Fruit fly (Drosophila melanogaster) whole organism, embryonic: ENCODE data around the gene Cyp12a5.
A peak's percentile ranks its signal among the peaks of the same experiment; 100 is the strongest.

ENCODE experiments used
- Ada2b ChIP-seq: fragments of 200-800 bp; sonication (Bioruptor generic); IDR thresholded peaks from 2 replicates; pipeline ENCODE4 v1.3.6; 2022; ENCODE audit warnings: missing biosample characterization, missing genetic modification characterization
- B-H1 ChIP-seq: fragments of 200-800 bp; sonication (Bioruptor generic); IDR thresholded peaks from 3 replicates; pipeline ENCODE4 v1.3.6; 2022; ENCODE audit warnings: missing biosample characterization, missing genetic modification characterization
- BtbVII ChIP-seq: fragments of 200-800 bp; sonication (Bioruptor generic); optimal IDR thresholded peaks from 3 replicates; lab custom pipeline; 2017; ENCODE audit warnings: missing biosample characterization, mild to moderate bottlenecking, missing genetic modification characterization
- Bteb2 ChIP-seq: fragments of 200-800 bp; sonication (Bioruptor generic); optimal IDR thresholded peaks from 2 replicates; lab custom pipeline; 2016; ENCODE audit warnings: missing biosample characterization, missing genetic modification characterization
- CG10209 ChIP-seq: fragments of 200-800 bp; sonication (Bioruptor generic); optimal IDR thresholded peaks from 3 replicates; lab custom pipeline; 2017; ENCODE audit warnings: missing biosample characterization, mild to moderate bottlenecking, missing genetic modification characterization, missing genetic modification reagents
- CG11456 ChIP-seq: fragments of 200-800 bp; sonication (Bioruptor generic); IDR thresholded peaks from 3 replicates; pipeline ENCODE4 v1.3.6; 2022; ENCODE audit warnings: missing biosample characterization, missing genetic modification characterization
- CG1233 ChIP-seq: fragments of 200-800 bp; sonication (Bioruptor generic); optimal IDR thresholded peaks from 4 replicates; lab custom pipeline; 2018; ENCODE audit warnings: missing biosample characterization, mild to moderate bottlenecking, missing genetic modification characterization
- CG14965 ChIP-seq: fragments of 200-800 bp; sonication (Bioruptor generic); optimal IDR thresholded peaks from 2 replicates; lab custom pipeline; 2016; ENCODE audit warnings: missing biosample characterization, missing genetic modification characterization, borderline replicate concordance
- CG15011 ChIP-seq: fragments of 200-800 bp; sonication (Bioruptor generic); optimal IDR thresholded peaks from 3 replicates; lab custom pipeline; 2018; ENCODE audit warnings: missing biosample characterization, mild to moderate bottlenecking, missing genetic modification characterization
- CG1602 ChIP-seq: fragments of 200-800 bp; sonication (Bioruptor generic); optimal IDR thresholded peaks from 3 replicates; lab custom pipeline; 2016; ENCODE audit warnings: missing biosample characterization, missing genetic modification characterization
- CG18011 ChIP-seq: fragments of 200-800 bp; sonication (Bioruptor generic); optimal IDR thresholded peaks from 2 replicates; lab custom pipeline; 2017; ENCODE audit warnings: missing biosample characterization, missing genetic modification characterization, mild to moderate bottlenecking, moderate library complexity, missing genotype
- CG18262 ChIP-seq: fragments of 200-800 bp; optimal IDR thresholded peaks from 3 replicates; lab custom pipeline; 2019; ENCODE audit warnings: missing biosample characterization, mild to moderate bottlenecking, missing genetic modification characterization, moderate library complexity
- CG2116 ChIP-seq: fragments of 200-800 bp; sonication (Bioruptor generic); optimal IDR thresholded peaks from 3 replicates; lab custom pipeline; 2018; ENCODE audit warnings: missing biosample characterization, mild to moderate bottlenecking, missing genetic modification characterization
- CG30020 ChIP-seq: fragments of 200-800 bp; optimal IDR thresholded peaks from 2 replicates; lab custom pipeline; 2019; ENCODE audit warnings: missing biosample characterization, mild to moderate bottlenecking, missing genetic modification characterization, moderate library complexity
- CG31388 ChIP-seq: fragments of 200-800 bp; sonication (Bioruptor generic); optimal IDR thresholded peaks from 2 replicates; lab custom pipeline; 2016; ENCODE audit warnings: missing biosample characterization, missing genetic modification characterization
- CG3163 ChIP-seq: fragments of 200-800 bp; sonication (Bioruptor generic); optimal IDR thresholded peaks from 3 replicates; lab custom pipeline; 2016; ENCODE audit warnings: missing biosample characterization, missing genetic modification characterization
- CG43689 ChIP-seq: fragments of 200-800 bp; sonication (Bioruptor generic); IDR thresholded peaks from 2 replicates; pipeline ENCODE4 v1.3.6; 2022; ENCODE audit warnings: missing biosample characterization, missing genetic modification characterization
- CG6254 ChIP-seq: fragments of 200-800 bp; sonication (Bioruptor generic); optimal IDR thresholded peaks from 3 replicates; lab custom pipeline; 2017; ENCODE audit warnings: mild to moderate bottlenecking, missing biosample characterization, missing genetic modification reagents, missing genetic modification characterization
- CG6689 ChIP-seq: fragments of 200-800 bp; sonication (Bioruptor generic); IDR thresholded peaks from 2 replicates; pipeline ENCODE4 v1.3.6; 2022; ENCODE audit warnings: missing biosample characterization, missing genetic modification characterization
- CG7839 ChIP-seq: fragments of 200-800 bp; sonication (Bioruptor generic); optimal IDR thresholded peaks from 3 replicates; lab custom pipeline; 2018; ENCODE audit warnings: missing biosample characterization, mild to moderate bottlenecking, missing genetic modification characterization, moderate library complexity
- CG8765 ChIP-seq: fragments of 200-800 bp; sonication (Bioruptor generic); IDR thresholded peaks from 2 replicates; pipeline ENCODE4 v1.3.6; 2022; ENCODE audit warnings: missing biosample characterization, missing genetic modification characterization
- CG9932 ChIP-seq: fragments of 200-800 bp; sonication (Bioruptor generic); IDR thresholded peaks from 2 replicates; pipeline ENCODE4 v1.3.6; 2022; ENCODE audit warnings: missing biosample characterization, missing genetic modification characterization
- D19B ChIP-seq: fragments of 200-800 bp; sonication (Bioruptor generic); optimal IDR thresholded peaks from 2 replicates; lab custom pipeline; 2017; ENCODE audit warnings: missing biosample characterization, mild to moderate bottlenecking, missing genetic modification characterization
- Dek ChIP-seq: fragments of 200-800 bp; sonication (Bioruptor generic); optimal IDR thresholded peaks from 3 replicates; lab custom pipeline; 2019; ENCODE audit warnings: missing biosample characterization, mild to moderate bottlenecking, missing genetic modification characterization, moderate library complexity
- Doc2 ChIP-seq: fragments of 200-800 bp; sonication (Bioruptor generic); IDR thresholded peaks from 2 replicates; pipeline ENCODE4 v1.3.6; 2022; ENCODE audit warnings: missing biosample characterization, missing genetic modification characterization
- Dp ChIP-seq: fragments of 200-800 bp; sonication (Bioruptor generic); optimal IDR thresholded peaks from 2 replicates; lab custom pipeline; 2018; ENCODE audit warnings: missing biosample characterization, mild to moderate bottlenecking, missing genetic modification characterization, moderate library complexity
- E2f2 ChIP-seq: fragments of 200-800 bp; sonication (Bioruptor generic); IDR thresholded peaks from 2 replicates; pipeline ENCODE4 v1.3.6; 2022; ENCODE audit warnings: missing biosample characterization, missing genetic modification characterization
- Hmr ChIP-seq: fragments of 200-800 bp; sonication (Bioruptor generic); optimal IDR thresholded peaks from 3 replicates; lab custom pipeline; 2017; ENCODE audit warnings: mild to moderate bottlenecking, missing biosample characterization, missing genetic modification reagents, missing genetic modification characterization
- Hr39 ChIP-seq: fragments of >200 bp; optimal IDR thresholded peaks from 2 replicates; lab custom pipeline; 2017
- Nf-YC ChIP-seq: fragments of 200-800 bp; optimal IDR thresholded peaks from 3 replicates; lab custom pipeline; 2019; ENCODE audit warnings: missing biosample characterization, mild to moderate bottlenecking, missing genetic modification characterization, moderate library complexity
- Rx ChIP-seq: fragments of 200-800 bp; sonication (Bioruptor generic); IDR thresholded peaks from 2 replicates; pipeline ENCODE4 v1.3.6; 2022; ENCODE audit warnings: missing biosample characterization, missing genetic modification characterization
- TFAM ChIP-seq: fragments of 200-800 bp; sonication (Bioruptor generic); optimal IDR thresholded peaks from 2 replicates; lab custom pipeline; 2017; ENCODE audit warnings: missing biosample characterization, missing genetic modification characterization, inconsistent platforms
- Taf1 ChIP-seq: fragments of 200-800 bp; sonication (Bioruptor generic); IDR thresholded peaks from 2 replicates; pipeline ENCODE4 v1.3.6; 2022; ENCODE audit warnings: missing biosample characterization, missing genetic modification characterization
- ab ChIP-seq: fragments of 200-800 bp; sonication (Bioruptor generic); optimal IDR thresholded peaks from 2 replicates; lab custom pipeline; 2016; ENCODE audit warnings: missing biosample characterization, missing genetic modification characterization
- ase ChIP-seq: fragments of 200-800 bp; sonication (Bioruptor generic); IDR thresholded peaks from 3 replicates; pipeline ENCODE4 v1.3.6; 2022; ENCODE audit warnings: missing biosample characterization, missing genetic modification characterization
- az2 ChIP-seq: fragments of 200-800 bp; sonication (Bioruptor generic); optimal IDR thresholded peaks from 3 replicates; lab custom pipeline; 2016; ENCODE audit warnings: missing biosample characterization, missing genetic modification characterization
- cg ChIP-seq: fragments of 200-800 bp; sonication (Bioruptor generic); optimal IDR thresholded peaks from 3 replicates; lab custom pipeline; 2019; ENCODE audit warnings: missing biosample characterization, mild to moderate bottlenecking, missing genetic modification characterization, moderate library complexity
- chm ChIP-seq: fragments of 200-800 bp; sonication (Bioruptor generic); IDR thresholded peaks from 2 replicates; pipeline ENCODE4 v1.3.6; 2022; ENCODE audit warnings: missing biosample characterization, missing genetic modification characterization
- chn ChIP-seq: fragments of 200-800 bp; sonication (Bioruptor generic); optimal IDR thresholded peaks from 2 replicates; lab custom pipeline; 2016; ENCODE audit warnings: missing biosample characterization, missing genetic modification characterization
- crol ChIP-seq: fragments of 200-800 bp; sonication (Bioruptor generic); IDR thresholded peaks from 2 replicates; pipeline ENCODE4 v1.3.6; 2022; ENCODE audit warnings: missing biosample characterization, missing genetic modification characterization
- fd3F ChIP-seq: fragments of 200-800 bp; sonication (Bioruptor generic); optimal IDR thresholded peaks from 2 replicates; lab custom pipeline; 2018; ENCODE audit warnings: missing biosample characterization, mild to moderate bottlenecking, missing genetic modification characterization, moderate library complexity
- gem ChIP-seq: fragments of 200-800 bp; sonication (Bioruptor generic); optimal IDR thresholded peaks from 2 replicates; lab custom pipeline; 2019; ENCODE audit warnings: missing biosample characterization, mild to moderate bottlenecking, missing genetic modification characterization, moderate library complexity
- gro ChIP-seq: fragments of 200-800 bp; sonication (Bioruptor generic); optimal IDR thresholded peaks from 2 replicates; lab custom pipeline; 2016; ENCODE audit warnings: missing biosample characterization, missing genetic modification characterization
- h ChIP-seq: fragments of >200 bp; optimal IDR thresholded peaks from 2 replicates; lab custom pipeline; 2017
- luna ChIP-seq: fragments of 200-800 bp; sonication (Bioruptor generic); optimal IDR thresholded peaks from 2 replicates; lab custom pipeline; 2016; ENCODE audit warnings: missing biosample characterization, missing genetic modification characterization
- mld ChIP-seq: fragments of 200-800 bp; sonication (Bioruptor generic); IDR thresholded peaks from 3 replicates; pipeline ENCODE4 v1.3.6; 2022; ENCODE audit warnings: missing biosample characterization, missing genetic modification characterization; ENCODE audit not compliant: partially characterized antibody
- ranshi ChIP-seq: fragments of 200-800 bp; sonication (Bioruptor generic); IDR thresholded peaks from 2 replicates; pipeline ENCODE4 v1.3.6; 2022; ENCODE audit warnings: missing biosample characterization, missing genetic modification characterization
- salm ChIP-seq: fragments of 200-800 bp; sonication (Bioruptor generic); optimal IDR thresholded peaks from 2 replicates; lab custom pipeline; 2018; ENCODE audit warnings: missing biosample characterization, mild to moderate bottlenecking, missing genetic modification characterization
- schlank ChIP-seq: fragments of 200-800 bp; sonication (Bioruptor generic); optimal IDR thresholded peaks from 2 replicates; lab custom pipeline; 2018; ENCODE audit warnings: missing biosample characterization, mild to moderate bottlenecking, missing genetic modification characterization
- sd ChIP-seq: fragments of 200-800 bp; sonication (Bioruptor generic); optimal IDR thresholded peaks from 3 replicates; lab custom pipeline; 2018; ENCODE audit warnings: missing biosample characterization, mild to moderate bottlenecking, missing genetic modification characterization, moderate library complexity
- slou ChIP-seq: fragments of 200-800 bp; sonication (Bioruptor generic); optimal IDR thresholded peaks from 3 replicates; lab custom pipeline; 2016; ENCODE audit warnings: missing biosample characterization, missing genetic modification characterization
- tup ChIP-seq: fragments of 200-800 bp; sonication (Bioruptor generic); optimal IDR thresholded peaks from 2 replicates; lab custom pipeline; 2016; ENCODE audit warnings: missing biosample characterization, mild to moderate bottlenecking, missing genetic modification characterization, moderate library complexity
- unpg ChIP-seq: fragments of 200-800 bp; sonication (Bioruptor generic); optimal IDR thresholded peaks from 3 replicates; lab custom pipeline; 2018; ENCODE audit warnings: missing biosample characterization, mild to moderate bottlenecking, missing genetic modification characterization, moderate library complexity

Cyp12a5 gene

dm6 chr3R:19113836-19114235 lies 18.6 kb upstream of the Cyp12a5 start (continued):
- TF ChIP-seq E2f2 (no peak), TFAM (GFP tag; lab: Kevin White, UChicago) (no peak), Dek (no peak), CG6689 (GFP tag; lab: Robert Waterston, UW) (peak; percentile 23; the same call in 1 of the 2 replicates), salm (no peak), Taf1 (no peak), gem (peak; percentile 62), CG7839 (peak; percentile 54), CG15011 (GFP tag; lab: Kevin White, UChicago) (no peak), CG18262 (tag; lab: Kevin White, UChicago) (peak; percentile 50), ase (GFP tag; lab: Robert Waterston, UW) (0 out of 3 replicates have a peak, but pooled peaks have one; percentile 26), az2 (peak; percentile 58), sd (tag; lab: Kevin White, UChicago) (no peak), CG43689 (GFP tag; lab: Robert Waterston, UW) (no peak), luna (GFP tag; lab: Kevin White, UChicago) (no peak), unpg (GFP tag; lab: Kevin White, UChicago) (peak; percentile 45), CG3163 (no peak), tup (GFP tag; lab: Kevin White, UChicago) (no peak), slou (GFP tag; lab: Kevin White, UChicago) (no peak), BtbVII (GFP tag; lab: Kevin White, UChicago) (no peak), D19B (GFP tag; lab: Kevin White, UChicago) (peak; percentile 34), ranshi (GFP tag; lab: Robert Waterston, UW) (no peak), CG9932 (GFP tag; lab: Robert Waterston, UW) (no peak), CG31388 (no peak), CG14965 (no peak), Hr39 (lab: Kevin White, UChicago) (no peak), Hmr (GFP tag; lab: Kevin White, UChicago) (no peak), Bteb2 (no peak), Ada2b (GFP tag; lab: Robert Waterston, UW) (peak; percentile 26; the same call in 1 of the 2 replicates), h (lab: Kevin White, UChicago) (no peak), Nf-YC (no peak), CG18011 (GFP tag; lab: Kevin White, UChicago) (no peak), CG11456 (GFP tag; lab: Robert Waterston, UW) (no peak), schlank (tag; lab: Kevin White, UChicago) (no peak), CG1602 (GFP tag; lab: Kevin White, UChicago) (no peak), gro (GFP tag; lab: Kevin White, UChicago) (no peak), CG6254 (GFP tag; lab: Kevin White, UChicago) (peak; percentile 18), crol (GFP tag; lab: Robert Waterston, UW) (no peak), B-H1 (GFP tag; lab: Robert Waterston, UW) (no peak), chm (GFP tag; lab: Robert Waterston, UW) (no peak), CG1233 (GFP tag; lab: Kevin White, UChicago) (no peak), chn (GFP tag; lab: Kevin White, UChicago) (peak; percentile 38), ab (GFP tag; lab: Kevin White, UChicago) (no peak), CG30020 (tag; lab: Kevin White, UChicago) (no peak), CG8765 (GFP tag; lab: Robert Waterston, UW) (no peak), mld (GFP tag; lab: Robert Waterston, UW) (no peak), CG10209 (GFP tag; lab: Kevin White, UChicago) (peak; percentile 16), CG2116 (GFP tag; lab: Kevin White, UChicago) (no peak), fd3F (GFP tag; lab: Kevin White, UChicago) (no peak), Rx (no peak), Doc2 (no peak), cg (GFP tag; lab: Kevin White, UChicago) (no peak), Dp (no peak)
